Fruit fly (Drosophila melanogaster) S2 (cell line): ENCODE data around the gene CG10338.

Experiments used
- CG8478 ChIP-seq: fragments of >200 bp; optimal IDR thresholded peaks from 2 replicates; lab custom pipeline; 2018
- CTCF ChIP-seq, 2 experiments: fragments of >200 bp; optimal IDR thresholded peaks; 2 replicates each; lab custom pipeline; 2018

DNA sequence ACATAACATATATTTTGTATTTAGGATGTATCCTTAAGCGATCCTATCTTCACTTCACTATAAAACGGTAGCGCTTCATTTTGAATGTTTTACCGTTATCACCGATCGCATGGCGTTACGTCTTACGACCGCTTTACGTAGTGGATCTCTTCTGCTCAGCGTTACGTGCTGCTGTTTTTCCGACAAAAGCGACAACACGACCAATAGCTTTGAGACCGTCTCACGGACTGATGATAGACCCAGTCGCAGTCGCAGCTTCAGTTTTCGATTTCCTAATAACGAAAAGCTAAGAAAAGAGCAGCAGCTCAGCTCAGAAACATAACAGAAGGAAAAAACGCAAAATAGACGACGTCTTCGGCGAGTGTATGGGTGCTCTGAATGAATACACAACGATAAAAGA lies 36.8 kb downstream of the CG10338 start, which contains the start of gene CG10348:
- no peak for TF ChIP-seq CG8478 (lab: Kevin White, UChicago)
- no peak for TF ChIP-seq CTCF (optimal IDR thresholded peaks at IDR 0.05; lab: Kevin White, UChicago)
